Worm (Caenorhabditis elegans) whole organism, late embryonic: ENCODE results near the gene plrg-1.

Experiments used
- C08G9.2 ChIP-seq: sonication (generic microtip); optimal IDR thresholded peaks from 2 replicates; lab custom pipeline; 2016; ENCODE audit warnings: mild to moderate bottlenecking, missing genetic modification characterization, moderate library complexity, missing compliant biosample characterization
- C38D4.7 ChIP-seq: fragments of 200-800 bp; sonication (Bioruptor generic); optimal IDR thresholded peaks from 2 replicates; lab custom pipeline; 2018; ENCODE audit warnings: mild to moderate bottlenecking, missing genetic modification characterization, moderate library complexity, missing compliant biosample characterization
- K02D7.2 ChIP-seq: sonication (generic microtip); optimal IDR thresholded peaks from 2 replicates; lab custom pipeline; 2017; ENCODE audit warnings: mild to moderate bottlenecking, missing genetic modification characterization, missing compliant biosample characterization
- K09A11.1 ChIP-seq: sonication (generic microtip); optimal IDR thresholded peaks from 2 replicates; lab custom pipeline; 2017; ENCODE audit warnings: antibody characterized with exemption, mild to moderate bottlenecking, missing genetic modification characterization, missing compliant biosample characterization; ENCODE audit not compliant: insufficient read depth
- T23F11.4 ChIP-seq: fragments of 200-800 bp; sonication (Bioruptor generic); optimal IDR thresholded peaks from 2 replicates; lab custom pipeline; 2018; ENCODE audit warnings: mild to moderate bottlenecking, missing genetic modification characterization, missing compliant biosample characterization
- ahr-1 ChIP-seq: sonication (generic microtip); optimal IDR thresholded peaks from 2 replicates; lab custom pipeline; 2016; ENCODE audit warnings: missing genetic modification characterization, missing compliant biosample characterization
- ama-1 ChIP-seq: fragments of 150-350 bp; optimal IDR thresholded peaks from 2 replicates; lab custom pipeline; 2014
- ceh-18 ChIP-seq: sonication (generic microtip); optimal IDR thresholded peaks from 2 replicates; lab custom pipeline; 2016; ENCODE audit warnings: missing genetic modification characterization, missing compliant biosample characterization
- ceh-19 ChIP-seq: fragments of 200-800 bp; sonication (Bioruptor generic); optimal IDR thresholded peaks from 2 replicates; lab custom pipeline; 2018; ENCODE audit warnings: mild to moderate bottlenecking, missing genetic modification characterization, missing compliant biosample characterization
- ceh-2 ChIP-seq: sonication (generic microtip); optimal IDR thresholded peaks from 2 replicates; lab custom pipeline; 2016; ENCODE audit warnings: missing genotype, missing genetic modification characterization, missing compliant biosample characterization
- ceh-30 ChIP-seq: fragments of 150-350 bp; optimal IDR thresholded peaks from 2 replicates; lab custom pipeline; 2014; ENCODE audit warnings: missing biosample characterization, missing genetic modification characterization
- ceh-31 ChIP-seq: sonication (generic microtip); optimal IDR thresholded peaks from 2 replicates; lab custom pipeline; 2016; ENCODE audit warnings: missing genetic modification characterization, missing compliant biosample characterization
- ceh-34 ChIP-seq: sonication (generic microtip); optimal IDR thresholded peaks from 2 replicates; lab custom pipeline; 2016; ENCODE audit warnings: mild to moderate bottlenecking, missing genetic modification characterization, missing compliant biosample characterization
- ceh-45 ChIP-seq: fragments of 200-800 bp; sonication (Bioruptor generic); IDR thresholded peaks from 2 replicates; pipeline ENCODE4 v1.3.6; 2022; ENCODE audit warnings: missing genetic modification reagents, missing genetic modification characterization, missing compliant biosample characterization
- ceh-9 ChIP-seq: sonication (generic microtip); optimal IDR thresholded peaks from 2 replicates; lab custom pipeline; 2016; ENCODE audit warnings: mild to moderate bottlenecking, missing genetic modification characterization, inconsistent platforms, missing compliant biosample characterization
- che-1 ChIP-seq: sonication (generic microtip); optimal IDR thresholded peaks from 2 replicates; lab custom pipeline; 2016; ENCODE audit warnings: mild to moderate bottlenecking, missing genetic modification characterization, missing compliant biosample characterization
- dmd-4 ChIP-seq: sonication (generic microtip); optimal IDR thresholded peaks from 2 replicates; lab custom pipeline; 2016; ENCODE audit warnings: borderline replicate concordance, missing genetic modification characterization, missing compliant biosample characterization
- dve-1 ChIP-seq: sonication (generic microtip); optimal IDR thresholded peaks from 2 replicates; lab custom pipeline; 2017; ENCODE audit warnings: antibody characterized with exemption, mild to moderate bottlenecking, missing genetic modification characterization, missing compliant biosample characterization
- elt-2 ChIP-seq: sonication (generic microtip); optimal IDR thresholded peaks from 2 replicates; lab custom pipeline; 2016; ENCODE audit warnings: missing genetic modification reagents, missing genetic modification characterization, missing compliant biosample characterization
- elt-4 ChIP-seq: sonication (generic microtip); optimal IDR thresholded peaks from 2 replicates; lab custom pipeline; 2016; ENCODE audit warnings: missing genetic modification characterization, missing compliant biosample characterization
- ets-4 ChIP-seq: sonication (generic microtip); optimal IDR thresholded peaks from 2 replicates; lab custom pipeline; 2016; ENCODE audit warnings: missing genetic modification characterization, missing compliant biosample characterization
- eyg-1 ChIP-seq: sonication (generic microtip); optimal IDR thresholded peaks from 2 replicates; lab custom pipeline; 2016; ENCODE audit warnings: missing genotype, missing genetic modification characterization, missing compliant biosample characterization
- fax-1 ChIP-seq: sonication (generic microtip); optimal IDR thresholded peaks from 2 replicates; lab custom pipeline; 2016; ENCODE audit warnings: missing genotype, missing genetic modification characterization, missing compliant biosample characterization
- fkh-6 ChIP-seq: sonication (generic microtip); optimal IDR thresholded peaks from 2 replicates; lab custom pipeline; 2016; ENCODE audit warnings: missing genetic modification characterization, missing compliant biosample characterization
- gmeb-2 ChIP-seq: sonication (generic microtip); optimal IDR thresholded peaks from 2 replicates; lab custom pipeline; 2016; ENCODE audit warnings: missing genetic modification characterization, inconsistent platforms, missing compliant biosample characterization
- hlh-13 ChIP-seq: fragments of 200-800 bp; sonication (Bioruptor generic); optimal IDR thresholded peaks from 2 replicates; lab custom pipeline; 2018; ENCODE audit warnings: mild to moderate bottlenecking, missing genetic modification characterization, missing compliant biosample characterization
- hlh-15 ChIP-seq: sonication (generic microtip); optimal IDR thresholded peaks from 2 replicates; lab custom pipeline; 2016; ENCODE audit warnings: missing genetic modification characterization, missing compliant biosample characterization
- hlh-30 ChIP-seq: sonication (generic microtip); optimal IDR thresholded peaks from 2 replicates; lab custom pipeline; 2017; ENCODE audit warnings: antibody characterized with exemption, missing genetic modification characterization, missing compliant biosample characterization; ENCODE audit not compliant: insufficient read depth
- hlh-8 ChIP-seq: sonication (generic microtip); optimal IDR thresholded peaks from 2 replicates; lab custom pipeline; 2016; ENCODE audit warnings: missing genotype, missing genetic modification characterization, missing compliant biosample characterization
- lim-6 ChIP-seq: sonication (generic microtip); optimal IDR thresholded peaks from 2 replicates; lab custom pipeline; 2016; ENCODE audit warnings: missing genetic modification characterization, missing compliant biosample characterization
- lin-11 ChIP-seq: fragments of 200-800 bp; sonication (Bioruptor generic); optimal IDR thresholded peaks from 2 replicates; lab custom pipeline; 2018; ENCODE audit warnings: mild to moderate bottlenecking, missing genetic modification characterization, missing compliant biosample characterization
- mec-3 ChIP-seq: sonication (generic microtip); optimal IDR thresholded peaks from 2 replicates; lab custom pipeline; 2016; ENCODE audit warnings: borderline replicate concordance, missing genetic modification characterization, missing compliant biosample characterization
- nfya-1 ChIP-seq: sonication (generic microtip); optimal IDR thresholded peaks from 2 replicates; lab custom pipeline; 2017; ENCODE audit warnings: missing genetic modification characterization, mild to moderate bottlenecking, missing compliant biosample characterization, antibody characterized with exemption, moderate library complexity
- nhr-11 ChIP-seq: fragments of 150-350 bp; optimal IDR thresholded peaks from 2 replicates; lab custom pipeline; 2014; ENCODE audit warnings: missing biosample characterization, missing genetic modification characterization
- nhr-232 ChIP-seq: sonication (generic microtip); optimal IDR thresholded peaks from 2 replicates; lab custom pipeline; 2016; ENCODE audit warnings: missing genetic modification characterization, missing compliant biosample characterization
- npax-4 ChIP-seq: sonication (generic microtip); optimal IDR thresholded peaks from 2 replicates; lab custom pipeline; 2016; ENCODE audit warnings: missing genetic modification characterization, missing compliant biosample characterization
- odd-2 ChIP-seq: sonication (generic microtip); optimal IDR thresholded peaks from 2 replicates; lab custom pipeline; 2017; ENCODE audit warnings: antibody characterized with exemption, mild to moderate bottlenecking, missing genetic modification characterization, missing compliant biosample characterization
- pag-3 ChIP-seq: sonication (generic microtip); optimal IDR thresholded peaks from 2 replicates; lab custom pipeline; 2016; ENCODE audit warnings: missing compliant biosample characterization, missing genetic modification characterization, borderline replicate concordance
- pat-9 ChIP-seq: fragments of 200-800 bp; sonication (Bioruptor generic); optimal IDR thresholded peaks from 2 replicates; lab custom pipeline; 2018; ENCODE audit warnings: mild to moderate bottlenecking, missing genetic modification characterization, moderate library complexity, missing compliant biosample characterization
- pha-2 ChIP-seq: sonication (generic microtip); optimal IDR thresholded peaks from 2 replicates; lab custom pipeline; 2017; ENCODE audit warnings: mild to moderate bottlenecking, missing genetic modification characterization, missing compliant biosample characterization
- pros-1 ChIP-seq: fragments of 150-350 bp; optimal IDR thresholded peaks from 2 replicates; lab custom pipeline; 2014; ENCODE audit warnings: missing biosample characterization, missing genetic modification reagents, missing genetic modification characterization
- ref-2 ChIP-seq: sonication (generic microtip); optimal IDR thresholded peaks from 2 replicates; lab custom pipeline; 2016; ENCODE audit warnings: missing genetic modification characterization, missing compliant biosample characterization
- rnt-1 ChIP-seq: sonication (generic microtip); optimal IDR thresholded peaks from 2 replicates; lab custom pipeline; 2016; ENCODE audit warnings: missing genetic modification characterization, missing compliant biosample characterization
- sdc-2 ChIP-seq: sonication (generic microtip); optimal IDR thresholded peaks from 2 replicates; lab custom pipeline; 2016; ENCODE audit warnings: missing genotype, missing genetic modification characterization, missing compliant biosample characterization
- sox-2 ChIP-seq: fragments of 200-800 bp; sonication (Bioruptor generic); IDR thresholded peaks from 2 replicates; pipeline ENCODE4 v1.3.6; 2022; ENCODE audit warnings: missing genetic modification reagents, missing genetic modification characterization, missing compliant biosample characterization
- sox-4 ChIP-seq: sonication (generic microtip); optimal IDR thresholded peaks from 2 replicates; lab custom pipeline; 2017; ENCODE audit warnings: mild to moderate bottlenecking, missing genetic modification characterization, inconsistent platforms, missing compliant biosample characterization
- tbx-2 ChIP-seq: sonication (generic microtip); optimal IDR thresholded peaks from 2 replicates; lab custom pipeline; 2016; ENCODE audit warnings: missing genetic modification characterization, missing compliant biosample characterization
- tbx-7 ChIP-seq: sonication (generic microtip); optimal IDR thresholded peaks from 2 replicates; lab custom pipeline; 2016; ENCODE audit warnings: missing genotype, missing genetic modification characterization, missing compliant biosample characterization
- unc-3 ChIP-seq, 2 experiments: fragments of 200-800 bp in 1 of 2; sonication (Bioruptor generic) in 1 of 2; sonication (generic microtip) in 1 of 2; conservative IDR thresholded peaks in 1 of 2; optimal IDR thresholded peaks in 1 of 2; 2 replicates each; pipeline versions ENCODE4 v1.3.6 to Lab custom; 2016 to 2022; ENCODE audit warnings: missing compliant biosample characterization in 2 of 2, missing genetic modification characterization in 2 of 2, missing genetic modification reagents in 1 of 2
- unc-42 ChIP-seq: sonication (generic microtip); optimal IDR thresholded peaks from 2 replicates; lab custom pipeline; 2016; ENCODE audit warnings: missing genotype, missing genetic modification characterization, missing compliant biosample characterization
- zip-5 ChIP-seq: sonication (generic microtip); optimal IDR thresholded peaks from 2 replicates; lab custom pipeline; 2016; ENCODE audit warnings: missing genetic modification characterization, missing compliant biosample characterization
- ztf-16 ChIP-seq: sonication (generic microtip); optimal IDR thresholded peaks from 2 replicates; lab custom pipeline; 2017; ENCODE audit warnings: missing genetic modification characterization, missing compliant biosample characterization

plrg-1 gene

ce11 chrV:10807862-10808327, at the start of gene plrg-1:
Gene plrg-1 (minus strand): TSS chrV:10807912.
- peak; percentile 57 for TF ChIP-seq npax-4
- TF ChIP-seq sox-4, result peak; percentile 85
- TF ChIP-seq ahr-1 (tag; lab: Kevin White, UChicago), result peak; percentile 73
- no peak for TF ChIP-seq mec-3
- TF ChIP-seq K09A11.1 (tag; lab: Kevin White, UChicago), result peak; percentile 91
- TF ChIP-seq ceh-18 (tag; lab: Kevin White, UChicago), result peak; percentile 86
- TF ChIP-seq hlh-13 (GFP tag; lab: Kevin White, UChicago), result no peak
- TF ChIP-seq ceh-30 (tag; lab: Kevin White, UChicago), result no peak
- peak; percentile 75 for TF ChIP-seq nhr-232 (tag; lab: Kevin White, UChicago)
- TF ChIP-seq T23F11.4, result peak; percentile 76
- TF ChIP-seq ref-2 (tag; lab: Kevin White, UChicago), result peak; percentile 89
- peak; percentile 67 for TF ChIP-seq K02D7.2 (tag; lab: Kevin White, UChicago)
- TF ChIP-seq nhr-11, result no peak
- TF ChIP-seq odd-2 (tag; lab: Kevin White, UChicago), result peak; percentile 37
- peak; percentile 17 for TF ChIP-seq pros-1
- peak; percentile 74 for TF ChIP-seq lim-6
- peak; percentile 71 for TF ChIP-seq fkh-6 (tag; lab: Kevin White, UChicago)
- peak; percentile 75 for TF ChIP-seq dmd-4 (tag; lab: Kevin White, UChicago)
- peak; percentile 63 for TF ChIP-seq zip-5 (tag; lab: Kevin White, UChicago)
- no peak for TF ChIP-seq elt-4 (tag; lab: Kevin White, UChicago)
- TF ChIP-seq ceh-45 (GFP tag; lab: Robert Waterston, UW), result peak; percentile 76
- peak; percentile 93 for TF ChIP-seq ceh-19 (GFP tag; lab: Kevin White, UChicago)
- peak; percentile 94 for TF ChIP-seq ceh-34
- no peak for TF ChIP-seq ama-1
- peak; percentile 79 for TF ChIP-seq C08G9.2 (tag; lab: Kevin White, UChicago)
- peak; percentile 92 for TF ChIP-seq tbx-2
- peak; percentile 78 for TF ChIP-seq fax-1
- peak; percentile 91 for TF ChIP-seq nfya-1
- TF ChIP-seq pha-2 (tag; lab: Kevin White, UChicago), result peak; percentile 82
- TF ChIP-seq tbx-7 (tag; lab: Kevin White, UChicago), result peak; percentile 53
- peak; percentile 60 for TF ChIP-seq pag-3
- TF ChIP-seq hlh-8, result peak; percentile 78
- peak; percentile 74 for TF ChIP-seq C38D4.7 (GFP tag; lab: Kevin White, UChicago)
- TF ChIP-seq sox-2 (GFP tag; lab: Robert Waterston, UW), result peak; percentile 91
- peak; percentile 76 for TF ChIP-seq che-1 (tag; lab: Kevin White, UChicago)
- TF ChIP-seq hlh-15 (tag; lab: Kevin White, UChicago), result peak; percentile 67
- TF ChIP-seq ztf-16 (tag; lab: Kevin White, UChicago), result peak; percentile 87
- peak; percentile 90 for TF ChIP-seq rnt-1
- peak; percentile 71 for TF ChIP-seq gmeb-2
- peak; percentile 79 for TF ChIP-seq sdc-2 (tag; lab: Kevin White, UChicago)
- peak; percentile 93 for TF ChIP-seq ceh-31
- TF ChIP-seq ceh-2, result peak; percentile 88
- TF ChIP-seq unc-42, result peak; percentile 71
- peak; percentile 76 for TF ChIP-seq eyg-1
- peak; percentile 86 for TF ChIP-seq unc-3 (GFP tag; conservative IDR thresholded peaks at IDR 0.05; lab: Robert Waterston, UW)
- peak; percentile 86 for TF ChIP-seq unc-3 (tag; optimal IDR thresholded peaks at IDR 0.05; lab: Kevin White, UChicago)
- peak; percentile 83 for TF ChIP-seq pat-9
- TF ChIP-seq dve-1 (tag; lab: Kevin White, UChicago), result peak; percentile 35
- peak; percentile 70 for TF ChIP-seq hlh-30 (tag; lab: Kevin White, UChicago)
- TF ChIP-seq ets-4, result peak; percentile 60
- peak; percentile 92 for TF ChIP-seq elt-2
- TF ChIP-seq ceh-9, result no peak
- TF ChIP-seq lin-11 (tag; lab: Kevin White, UChicago), result peak; percentile 79
